Worm (Caenorhabditis elegans) whole organism, dauer: Measurements from ENCODE around the gene sid-2.

Experiments used
- unc-62 ChIP-seq: sonication (generic microtip); optimal IDR thresholded peaks from 2 replicates; lab custom pipeline; 2017; ENCODE audit warnings: missing biosample characterization, missing genetic modification reagents, missing genetic modification characterization

The sid-2 gene

DNA sequence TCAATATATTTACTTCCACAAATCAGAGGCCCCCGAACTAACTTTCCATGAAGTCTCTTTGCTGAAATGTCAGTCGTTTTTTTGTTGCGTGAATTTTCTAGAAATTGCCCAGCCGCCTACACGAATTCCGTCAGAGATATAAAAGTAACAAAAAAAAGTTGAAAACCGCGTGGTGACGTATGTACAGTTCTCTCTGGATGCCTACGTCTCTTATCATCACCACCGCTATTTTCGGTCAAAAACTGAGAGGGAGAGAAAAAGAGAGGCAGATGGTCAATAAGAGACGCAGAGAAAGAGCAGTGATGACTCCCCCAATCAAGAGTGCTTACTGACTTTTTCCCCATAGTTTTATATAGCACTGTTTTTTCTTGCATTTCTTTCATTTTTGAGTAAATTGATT, 14.8 kb downstream of the sid-2 start:
- TF ChIP-seq unc-62 (GFP tag; lab: Kevin White, UChicago), result no peak

- TF ChIP-seq unc-62 (GFP tag; lab: Kevin White, UChicago), result no peak
These were observed 16.3 kb downstream of the sid-2 start for ce11 chrIII:13695588-13695987.

ce11 chrIII:13697822-13698221, 18.6 kb downstream of the sid-2 start:
- TF ChIP-seq unc-62 (GFP tag; lab: Kevin White, UChicago), result no peak

DNA sequence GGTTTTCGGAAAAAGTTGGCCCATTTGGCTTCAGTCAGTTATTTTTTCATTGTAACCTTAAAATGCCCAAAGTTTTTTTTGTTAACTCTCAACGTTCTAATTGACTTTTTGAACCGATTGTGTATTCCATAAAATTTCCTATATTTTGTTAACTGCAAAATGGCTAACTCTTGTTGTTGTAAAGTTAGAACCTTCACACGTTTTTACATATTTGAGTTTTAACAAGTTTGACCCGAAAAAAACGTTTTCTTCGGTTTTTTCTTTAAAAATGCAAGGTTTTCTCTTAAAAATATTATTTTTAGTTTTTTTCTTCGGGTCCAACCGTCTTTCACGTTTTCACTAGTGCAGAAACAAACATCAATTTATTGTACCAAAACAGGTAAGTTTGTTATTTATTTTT, 22.4 kb downstream of the sid-2 start, which contains the start of gene lit-1:
lit-1 (plus strand) TSS at position 301 of the 400 bp plus-strand sequence.
- TF ChIP-seq unc-62 (GFP tag; lab: Kevin White, UChicago), result no peak

- TF ChIP-seq unc-62 (GFP tag; lab: Kevin White, UChicago), result no peak
These were observed 29.2 kb downstream of the sid-2 start for ce11 chrIII:13708415-13708814.

DNA sequence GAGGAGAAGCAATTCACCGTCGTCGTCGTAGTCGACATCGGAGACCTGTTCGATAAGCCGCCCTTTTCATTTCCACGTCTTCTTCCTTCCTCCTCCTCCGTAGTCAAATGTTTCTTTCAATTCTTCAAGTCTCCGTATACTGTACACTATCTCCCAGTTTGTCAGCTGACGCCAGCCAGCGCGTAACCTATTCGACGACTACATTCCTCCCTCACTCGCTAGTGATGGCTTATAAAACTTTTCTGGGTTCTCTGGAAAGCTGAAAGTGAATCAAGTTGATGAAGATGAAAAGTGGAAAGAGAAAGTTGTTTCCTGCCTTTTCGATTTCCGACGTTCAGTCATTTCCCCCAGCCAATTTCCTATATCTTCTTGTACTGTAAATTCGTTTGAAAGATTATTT, 29.9 kb downstream of the sid-2 start:
- no peak for TF ChIP-seq unc-62 (GFP tag; lab: Kevin White, UChicago)

DNA sequence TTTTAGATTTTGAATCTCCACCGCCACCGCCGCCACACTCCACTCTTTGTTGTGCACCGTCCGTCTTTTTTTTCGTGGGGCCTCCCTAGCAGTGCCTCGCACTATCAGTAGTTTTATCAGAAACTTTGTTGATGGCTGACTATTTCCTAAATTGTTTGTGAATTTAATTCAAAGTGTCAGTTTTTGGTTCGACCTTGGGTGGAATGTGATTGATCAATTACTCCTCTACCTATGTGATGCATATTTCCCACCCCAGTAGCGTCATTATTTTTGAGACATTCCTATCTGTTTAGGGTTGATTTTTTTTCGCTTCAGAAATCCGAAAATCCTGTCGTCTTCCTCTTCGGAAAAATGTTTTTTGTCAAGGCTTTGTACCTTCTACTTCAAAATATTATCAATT, 31.4 kb downstream of the sid-2 start:
- TF ChIP-seq unc-62 (GFP tag; lab: Kevin White, UChicago), result no peak

DNA sequence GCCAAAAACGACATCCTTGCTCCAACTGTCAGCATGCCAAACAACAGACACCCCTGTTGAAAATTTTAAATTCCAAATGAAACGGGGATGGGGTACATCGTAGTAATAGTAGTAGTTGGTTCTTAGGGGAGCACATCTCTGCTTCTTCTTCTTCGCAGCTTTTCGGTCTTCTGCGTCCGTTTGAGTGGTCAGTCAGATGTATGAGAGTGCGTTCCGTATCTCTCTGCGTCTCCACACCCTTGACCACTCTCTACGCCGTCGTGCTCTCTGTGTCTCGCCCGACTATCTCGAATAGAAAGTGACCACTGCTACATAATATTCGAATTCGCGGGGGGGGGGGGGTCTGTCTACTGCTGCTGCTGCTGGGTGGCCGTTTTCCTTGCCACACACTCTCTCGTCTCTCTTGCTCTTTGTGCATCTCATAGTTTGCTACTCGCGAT, 33.6 kb downstream of the sid-2 start:
- no peak for TF ChIP-seq unc-62 (GFP tag; lab: Kevin White, UChicago)

DNA sequence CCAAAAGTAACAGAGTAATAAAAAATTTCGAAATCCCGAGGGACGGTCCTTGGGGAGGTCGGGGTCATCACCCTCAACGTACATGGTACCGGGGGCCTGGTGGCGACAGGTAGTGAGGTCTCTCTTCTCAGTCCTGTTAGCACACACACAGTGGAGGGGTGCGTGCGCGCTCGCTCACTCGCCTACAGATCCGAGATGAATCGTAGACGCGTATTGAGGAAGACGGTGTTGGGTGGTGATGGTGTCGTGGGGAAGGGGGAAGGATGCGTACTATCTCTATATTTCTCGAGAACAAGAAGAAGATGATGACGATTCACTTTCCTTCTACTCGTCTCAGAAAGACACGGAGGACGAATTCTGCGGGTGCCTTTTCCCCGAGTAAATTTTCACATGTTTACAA, 34.6 kb downstream of the sid-2 start:
- no peak for TF ChIP-seq unc-62 (GFP tag; lab: Kevin White, UChicago)

- TF ChIP-seq unc-62 (GFP tag; lab: Kevin White, UChicago), result no peak
These were observed 35.7 kb downstream of the sid-2 start for ce11 chrIII:13714950-13715349.

DNA sequence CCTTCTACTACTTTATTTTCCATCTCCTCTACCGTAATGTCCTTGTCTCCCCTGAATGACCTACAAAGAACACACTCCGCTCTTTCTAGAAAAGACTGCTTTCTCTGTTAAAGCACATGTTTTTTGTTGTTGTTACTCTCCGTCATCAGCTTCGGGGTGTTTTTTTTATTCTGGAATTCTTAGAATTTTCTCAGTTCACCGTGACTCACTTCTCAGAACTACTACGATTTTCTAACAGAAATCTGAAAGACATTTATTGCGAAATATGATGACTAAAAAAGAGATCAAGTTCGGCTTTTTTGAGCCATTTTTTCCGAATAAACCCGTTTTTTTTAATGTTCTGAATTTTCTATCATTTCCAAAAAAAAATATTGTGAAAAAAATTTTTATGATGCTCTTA, 37.0 kb downstream of the sid-2 start:
- no peak for TF ChIP-seq unc-62 (GFP tag; lab: Kevin White, UChicago)

- no peak for TF ChIP-seq unc-62 (GFP tag; lab: Kevin White, UChicago)
These were observed 37.6 kb downstream of the sid-2 start for ce11 chrIII:13716831-13717230.

- TF ChIP-seq unc-62 (GFP tag; lab: Kevin White, UChicago), result no peak
These were observed 38.3 kb downstream of the sid-2 start for ce11 chrIII:13717505-13717904.

DNA sequence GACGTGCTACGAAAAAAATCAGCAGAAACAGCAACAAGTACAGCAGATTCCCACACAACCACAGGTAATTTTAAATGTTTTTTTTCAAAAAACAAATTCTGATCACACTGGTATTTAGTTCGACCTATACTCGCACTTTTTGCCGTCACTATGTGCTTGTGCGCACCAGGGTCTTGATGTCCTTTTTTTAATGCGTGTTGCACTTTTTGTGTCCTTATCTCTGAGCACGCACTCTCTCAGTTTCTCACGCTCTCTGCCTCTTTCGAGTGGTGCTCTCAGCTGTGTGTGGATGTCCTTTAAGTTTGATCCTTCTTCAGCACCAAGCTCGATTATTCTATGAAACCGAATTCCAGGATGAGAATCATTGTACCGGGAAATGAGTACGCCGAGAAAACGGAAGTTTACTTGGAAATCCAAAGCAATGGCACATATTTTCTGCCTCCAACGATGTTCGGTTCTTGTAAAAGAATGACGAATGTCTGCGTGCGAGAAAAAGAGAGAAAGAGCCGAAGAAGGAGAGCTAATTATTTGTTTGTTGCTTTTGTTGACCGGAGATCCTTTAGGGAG, 39.2 kb downstream of the sid-2 start:
- TF ChIP-seq unc-62 (GFP tag; lab: Kevin White, UChicago), result no peak

DNA sequence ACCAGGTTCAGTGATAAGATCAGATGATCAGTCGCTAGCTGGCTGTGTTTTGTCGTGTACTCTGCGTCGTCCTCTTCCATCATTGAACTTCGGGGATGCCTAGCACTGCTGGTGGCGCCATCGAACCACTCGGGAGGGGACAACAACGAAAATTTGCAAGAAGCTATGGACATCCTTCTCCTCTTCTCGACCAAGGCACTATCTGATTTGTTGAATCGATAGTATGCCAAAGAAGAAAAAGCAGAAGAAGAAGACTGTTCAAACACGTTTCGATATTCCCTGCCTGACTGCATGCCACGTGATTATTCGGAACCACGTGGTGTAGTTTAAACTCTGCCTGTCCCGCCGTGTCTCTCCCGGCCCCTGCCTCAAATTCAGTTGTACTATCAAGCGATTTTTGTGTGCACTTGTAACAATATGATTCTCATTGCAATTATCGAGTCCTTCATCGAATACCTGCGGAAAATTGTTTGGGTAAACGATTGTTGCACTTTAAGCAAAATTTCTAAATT, 40.1 kb downstream of the sid-2 start:
- TF ChIP-seq unc-62 (GFP tag; lab: Kevin White, UChicago), result no peak

- no peak for TF ChIP-seq unc-62 (GFP tag; lab: Kevin White, UChicago)
These were observed 41.0 kb downstream of the sid-2 start for ce11 chrIII:13720190-13720741.

DNA sequence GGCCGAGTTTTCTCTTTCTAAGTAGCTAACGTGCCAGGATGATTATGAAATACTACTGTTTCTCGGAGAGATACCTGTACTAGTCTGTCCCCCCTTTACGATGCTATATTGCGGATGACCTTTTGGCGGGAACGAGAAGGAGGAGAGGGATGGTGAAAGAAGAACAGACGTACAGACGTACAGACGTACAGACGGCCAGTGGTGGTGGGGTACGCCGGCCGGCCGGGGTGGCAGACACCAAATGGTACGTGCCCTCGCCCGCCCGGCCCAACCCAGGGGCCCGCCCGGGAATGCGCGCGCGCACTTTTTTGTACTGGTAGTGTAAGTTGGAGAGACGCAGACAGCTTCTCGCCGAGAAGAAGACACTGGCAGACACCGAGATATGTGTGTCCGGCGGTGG, 41.8 kb downstream of the sid-2 start:
- TF ChIP-seq unc-62 (GFP tag; lab: Kevin White, UChicago), result no peak
